Worm (Caenorhabditis elegans): ENCODE data around the gene F59B10.6.

The F59B10.6 gene

DNA sequence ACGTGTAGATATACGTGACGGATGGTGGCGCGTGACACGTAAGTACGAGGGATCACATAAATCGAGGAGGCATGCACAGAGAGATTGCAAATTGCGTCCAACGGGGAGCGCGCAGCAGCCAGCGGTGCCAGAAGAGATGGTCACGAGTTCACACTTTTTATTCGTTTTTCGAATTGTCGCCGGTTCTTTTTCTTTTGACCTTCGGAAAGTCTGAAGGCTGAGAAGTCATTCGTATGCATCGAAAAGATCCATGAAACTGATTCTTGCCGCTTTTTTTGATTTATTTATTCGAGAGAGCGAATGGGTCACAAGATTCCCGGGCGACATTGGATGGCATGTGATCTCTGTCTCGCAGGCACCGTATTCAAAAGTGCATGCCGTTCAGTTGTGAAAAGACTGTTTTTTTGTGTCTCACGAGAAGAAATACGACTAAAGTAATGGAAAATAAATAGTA, 34.7 kb upstream of the F59B10.6 start:
- TF ChIP-seq tra-4 (tag; optimal IDR thresholded peaks at IDR 0.05) (no peak), B0310.2 (tag; optimal IDR thresholded peaks at IDR 0.05) (no peak), hmg-4 (GFP tag; optimal IDR thresholded peaks at IDR 0.05) (no peak), tbx-37 (GFP tag; conservative IDR thresholded peaks at IDR 0.05) (no peak), sea-1 (GFP tag; conservative IDR thresholded peaks at IDR 0.05) (no peak), tbx-11 (GFP tag; IDR thresholded peaks at IDR 0.05) (no peak), aly-1 (tag; optimal IDR thresholded peaks at IDR 0.05) (no peak), hmbx-1 (tag; optimal IDR thresholded peaks at IDR 0.05) (no peak), scrt-1 (GFP tag; IDR thresholded peaks at IDR 0.05) (no peak), flt-1 (GFP tag; IDR thresholded peaks at IDR 0.05) (no peak), ceh-13 (GFP tag; optimal IDR thresholded peaks at IDR 0.05) (no peak), pes-1 (GFP tag; IDR thresholded peaks at IDR 0.05) (no peak), F13C5.2 (tag; optimal IDR thresholded peaks at IDR 0.05) (no peak), hnd-1 (tag; optimal IDR thresholded peaks at IDR 0.05) (no peak), ama-1 (optimal IDR thresholded peaks at IDR 0.05) (no peak), ets-7 (tag; optimal IDR thresholded peaks at IDR 0.05) (no peak), ceh-36 (tag; optimal IDR thresholded peaks at IDR 0.05) (no peak)

DNA sequence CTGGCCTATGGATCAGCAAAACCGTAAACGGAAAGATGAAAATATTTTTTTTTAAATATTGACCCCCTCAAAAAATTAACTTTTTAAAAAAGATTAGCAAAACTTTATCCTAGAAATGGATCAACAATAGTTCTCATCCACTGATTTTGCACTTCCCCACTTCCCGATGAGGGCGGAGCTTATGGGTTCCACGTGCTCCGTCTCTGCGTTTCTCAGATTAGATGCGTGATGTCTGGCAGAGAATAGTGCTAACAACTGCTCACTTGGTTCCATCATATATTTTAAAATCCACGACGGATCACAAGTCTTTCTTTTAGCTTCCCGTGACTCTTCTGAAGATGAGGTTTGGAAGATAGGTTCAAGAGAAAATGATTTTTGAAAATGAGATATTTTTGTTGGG, 34.1 kb upstream of the F59B10.6 start:
- no peak for TF ChIP-seq tbx-11 (GFP tag; IDR thresholded peaks at IDR 0.05)
- no peak for TF ChIP-seq ets-7 (tag; optimal IDR thresholded peaks at IDR 0.05)
- TF ChIP-seq flt-1 (GFP tag; IDR thresholded peaks at IDR 0.05), result no peak
- TF ChIP-seq B0310.2 (tag; optimal IDR thresholded peaks at IDR 0.05), result no peak
- TF ChIP-seq ceh-13 (GFP tag; optimal IDR thresholded peaks at IDR 0.05), result no peak

DNA sequence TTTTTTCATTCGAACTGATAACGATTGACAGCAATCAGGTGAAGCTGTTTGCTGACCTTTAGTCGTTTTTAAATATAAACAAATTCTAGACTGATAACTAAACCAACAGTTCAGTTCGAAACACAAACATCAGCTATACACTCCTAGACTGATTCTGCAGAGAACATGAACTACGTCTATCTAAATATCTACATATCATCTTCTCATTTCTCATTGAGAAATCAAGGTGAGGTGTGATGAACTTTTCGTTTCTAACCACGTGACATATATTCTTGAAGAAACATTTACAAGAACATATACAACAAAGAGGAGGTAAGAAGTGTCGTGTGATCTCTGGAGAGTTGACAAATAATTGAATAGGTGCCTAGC, 32.9 kb upstream of the F59B10.6 start:
- TF ChIP-seq ceh-13 (GFP tag; optimal IDR thresholded peaks at IDR 0.05) (no peak), tra-4 (tag; optimal IDR thresholded peaks at IDR 0.05) (no peak), sea-1 (GFP tag; conservative IDR thresholded peaks at IDR 0.05) (no peak), pes-1 (GFP tag; IDR thresholded peaks at IDR 0.05) (no peak), flt-1 (GFP tag; IDR thresholded peaks at IDR 0.05) (no peak), aly-1 (tag; optimal IDR thresholded peaks at IDR 0.05) (no peak), F13C5.2 (tag; optimal IDR thresholded peaks at IDR 0.05) (no peak), tbx-37 (GFP tag; conservative IDR thresholded peaks at IDR 0.05) (no peak), scrt-1 (GFP tag; IDR thresholded peaks at IDR 0.05) (no peak), tbx-11 (GFP tag; IDR thresholded peaks at IDR 0.05) (no peak), hmbx-1 (tag; optimal IDR thresholded peaks at IDR 0.05) (no peak)

DNA sequence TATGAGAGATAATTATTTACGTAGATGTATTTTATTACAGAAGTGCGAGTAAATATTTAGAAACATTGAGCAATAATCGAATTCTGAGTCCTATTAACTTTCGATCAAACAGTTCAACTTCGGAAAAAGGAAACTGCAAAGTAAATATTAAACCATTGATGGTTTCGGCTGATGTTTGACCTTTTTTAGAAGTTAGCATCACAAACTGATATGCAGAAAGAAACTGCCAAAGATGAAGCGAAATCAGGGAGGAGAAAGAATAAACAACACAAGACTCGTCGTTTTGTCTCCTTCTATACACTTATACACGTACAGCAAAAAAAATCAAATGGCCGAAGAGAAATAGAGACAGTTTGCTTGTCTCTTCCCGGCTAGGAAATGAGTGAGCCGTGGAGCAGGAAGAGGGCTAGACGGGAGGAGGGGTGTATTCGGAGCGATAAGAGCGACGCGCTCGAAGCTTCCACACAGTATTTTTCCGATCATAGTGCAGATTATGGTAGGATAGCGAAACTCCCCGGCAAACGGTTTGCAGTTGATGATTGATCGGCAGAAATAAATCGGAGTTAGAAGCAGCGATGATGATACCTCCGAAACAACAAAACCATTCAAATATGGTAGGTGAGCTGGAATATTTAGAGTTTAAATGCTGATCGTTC, 32.4 kb upstream of the F59B10.6 start:
- no peak for TF ChIP-seq hmg-4 (GFP tag; optimal IDR thresholded peaks at IDR 0.05)
- no peak for TF ChIP-seq ceh-36 (tag; optimal IDR thresholded peaks at IDR 0.05)
- no peak for TF ChIP-seq tra-4 (tag; optimal IDR thresholded peaks at IDR 0.05)
- TF ChIP-seq B0310.2 (tag; optimal IDR thresholded peaks at IDR 0.05), result no peak
- no peak for TF ChIP-seq ceh-13 (GFP tag; optimal IDR thresholded peaks at IDR 0.05)
- no peak for TF ChIP-seq tbx-11 (GFP tag; IDR thresholded peaks at IDR 0.05)

DNA sequence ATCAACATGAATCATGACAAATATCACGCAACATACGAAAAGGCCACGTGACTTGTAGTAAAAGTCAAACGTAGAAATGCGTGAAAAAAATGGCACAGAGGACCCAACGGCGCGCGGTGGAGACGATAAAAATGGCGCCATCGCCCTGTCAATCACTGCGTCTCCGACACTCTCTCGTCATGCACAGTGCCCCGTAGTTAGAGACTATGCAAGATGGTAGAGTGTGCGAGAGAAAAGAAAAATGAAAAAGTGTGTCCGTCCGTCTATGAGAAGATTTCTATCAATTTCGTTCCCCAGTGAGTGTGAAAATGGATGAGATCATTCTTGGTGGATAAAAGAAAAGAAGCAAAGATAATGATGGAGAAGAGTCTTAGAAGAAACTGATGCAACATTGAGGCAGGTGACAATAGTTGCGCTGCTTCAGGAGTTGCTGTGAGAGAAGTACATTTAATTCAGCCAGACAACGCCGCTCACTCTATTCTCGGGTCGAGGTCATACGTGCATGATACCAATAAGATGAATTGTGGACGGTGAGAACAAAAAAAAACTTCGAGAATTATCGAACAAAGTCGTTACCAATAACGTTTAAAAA, 31.3 kb upstream of the F59B10.6 start:
- TF ChIP-seq sea-1 (GFP tag; conservative IDR thresholded peaks at IDR 0.05) (no peak), tbx-11 (GFP tag; IDR thresholded peaks at IDR 0.05) (no peak), scrt-1 (GFP tag; IDR thresholded peaks at IDR 0.05) (no peak), hmbx-1 (tag; optimal IDR thresholded peaks at IDR 0.05) (no peak), aly-1 (tag; optimal IDR thresholded peaks at IDR 0.05) (no peak), B0310.2 (tag; optimal IDR thresholded peaks at IDR 0.05) (no peak), F13C5.2 (tag; optimal IDR thresholded peaks at IDR 0.05) (no peak), ets-7 (tag; optimal IDR thresholded peaks at IDR 0.05) (no peak)

DNA sequence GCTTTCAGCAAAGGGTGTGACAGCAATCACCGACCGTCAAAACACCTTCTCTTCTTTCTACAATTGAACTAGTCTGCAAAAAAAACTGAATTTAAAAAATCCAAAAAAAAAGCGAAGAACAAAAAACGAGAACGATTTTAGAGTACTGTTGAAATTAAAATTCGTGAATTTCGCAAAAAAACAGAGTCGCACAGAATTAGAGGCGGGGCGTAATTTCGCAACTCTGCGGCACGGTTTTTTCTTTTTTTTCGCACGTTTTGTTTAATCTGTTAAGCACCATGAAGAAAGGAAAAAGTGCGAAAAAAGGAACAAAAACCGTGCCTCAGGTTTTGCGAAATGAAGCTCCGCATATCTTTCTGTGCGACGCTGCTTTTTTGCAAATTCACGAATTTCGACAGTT, 30.7 kb upstream of the F59B10.6 start, which contains the start of gene mnk-1:
mnk-1 (minus strand) TSS at position 73 of the 400 bp plus-strand sequence.
- TF ChIP-seq hnd-1 (tag; optimal IDR thresholded peaks at IDR 0.05) (no peak), sea-1 (GFP tag; conservative IDR thresholded peaks at IDR 0.05) (no peak)

DNA sequence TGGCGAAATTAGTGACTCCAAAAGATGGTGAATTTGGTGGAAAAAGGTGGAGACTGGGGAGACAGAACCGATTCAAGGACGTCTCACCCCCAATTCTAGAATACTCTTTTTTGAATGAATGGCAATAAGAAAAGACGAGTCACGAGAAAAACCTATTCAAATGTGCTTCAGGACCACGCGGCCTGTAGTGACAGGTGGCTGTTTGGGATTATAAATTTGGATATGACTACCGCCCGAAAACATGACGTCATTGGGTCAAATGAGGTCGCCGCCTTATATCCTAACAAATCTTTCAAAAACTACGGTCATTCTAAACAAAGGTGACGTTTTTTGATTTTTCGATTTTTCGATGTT, 29.7 kb upstream of the F59B10.6 start:
- no peak for TF ChIP-seq B0310.2 (tag; optimal IDR thresholded peaks at IDR 0.05)
- no peak for TF ChIP-seq scrt-1 (GFP tag; IDR thresholded peaks at IDR 0.05)
- TF ChIP-seq sea-1 (GFP tag; conservative IDR thresholded peaks at IDR 0.05), result no peak
- TF ChIP-seq flt-1 (GFP tag; IDR thresholded peaks at IDR 0.05), result no peak
- no peak for TF ChIP-seq hmbx-1 (tag; optimal IDR thresholded peaks at IDR 0.05)
- TF ChIP-seq hnd-1 (tag; optimal IDR thresholded peaks at IDR 0.05), result no peak
- TF ChIP-seq tbx-37 (GFP tag; conservative IDR thresholded peaks at IDR 0.05), result no peak
- no peak for TF ChIP-seq hmg-4 (GFP tag; optimal IDR thresholded peaks at IDR 0.05)
- TF ChIP-seq aly-1 (tag; optimal IDR thresholded peaks at IDR 0.05), result no peak
- TF ChIP-seq ama-1 (optimal IDR thresholded peaks at IDR 0.05), result no peak
- TF ChIP-seq ceh-13 (GFP tag; optimal IDR thresholded peaks at IDR 0.05), result no peak

DNA sequence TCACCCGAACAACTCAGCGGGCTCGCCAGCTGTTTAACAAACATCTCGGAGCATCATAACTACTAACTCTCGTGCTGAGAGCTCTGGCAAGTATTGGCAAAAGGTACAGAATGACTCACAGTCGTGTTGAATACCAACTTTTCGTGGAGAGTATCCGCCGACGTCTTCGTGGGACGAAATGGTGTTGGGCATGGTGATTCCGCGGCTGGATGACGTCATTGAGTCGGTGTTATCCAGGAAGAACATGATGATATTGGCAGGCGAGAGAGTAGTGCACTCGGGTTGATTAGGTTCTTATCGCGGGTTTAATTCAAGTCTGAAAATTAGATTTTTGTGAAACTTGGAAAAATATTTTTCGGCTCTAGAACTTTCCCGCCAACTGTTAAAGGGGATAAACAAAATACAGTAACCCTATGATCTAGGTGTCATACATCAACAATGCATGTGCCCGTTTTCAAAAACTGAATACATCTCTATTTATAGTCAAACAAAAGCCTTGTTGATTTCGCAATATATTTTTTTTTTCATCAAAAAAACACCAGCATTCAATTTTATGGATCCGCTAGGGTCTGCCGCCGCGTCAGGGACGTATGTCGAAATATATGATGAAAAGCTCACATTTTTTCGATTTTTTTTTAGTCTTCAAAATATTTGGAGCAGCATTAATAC, 29.2 kb upstream of the F59B10.6 start:
- no peak for TF ChIP-seq tbx-11 (GFP tag; IDR thresholded peaks at IDR 0.05)
- no peak for TF ChIP-seq flt-1 (GFP tag; IDR thresholded peaks at IDR 0.05)
- no peak for TF ChIP-seq B0310.2 (tag; optimal IDR thresholded peaks at IDR 0.05)
- no peak for TF ChIP-seq hmbx-1 (tag; optimal IDR thresholded peaks at IDR 0.05)
- TF ChIP-seq ceh-36 (tag; optimal IDR thresholded peaks at IDR 0.05), result no peak
- no peak for TF ChIP-seq ceh-13 (GFP tag; optimal IDR thresholded peaks at IDR 0.05)
- no peak for TF ChIP-seq sea-1 (GFP tag; conservative IDR thresholded peaks at IDR 0.05)

All from whole organism, early embryonic.